Worm (Caenorhabditis elegans): ENCODE data around the gene F40G12.9.

The F40G12.9 gene

DNA sequence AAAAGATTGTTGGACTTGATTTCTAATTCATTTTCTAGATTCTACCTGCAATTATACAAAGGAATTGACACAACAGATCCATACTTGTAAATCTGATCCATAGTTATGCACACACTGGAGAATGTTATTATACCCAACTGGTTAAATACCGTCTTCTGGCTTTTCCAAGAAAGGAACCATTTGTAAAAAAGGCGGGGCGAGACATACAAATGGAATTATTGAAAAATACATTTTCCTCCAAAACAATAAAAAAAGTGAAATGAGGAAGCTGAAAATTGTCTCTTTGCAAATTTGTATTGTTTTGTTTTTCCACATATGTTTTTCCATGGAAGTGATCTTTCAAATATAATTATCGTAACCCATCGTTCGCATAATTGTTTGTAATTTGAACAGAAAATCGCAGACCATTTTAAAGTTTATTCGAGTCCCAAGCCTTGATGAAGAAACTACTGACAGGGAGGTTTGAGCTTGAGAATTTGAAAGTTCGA, at the start of gene F40G12.9, which contains the start of gene srt-74:
TSS of gene F40G12.9 (plus strand) at position 438 of the 488 bp plus-strand sequence.
TSS of gene srt-74 (minus strand) at position 101 of the 488 bp plus-strand sequence.
- TF ChIP-seq cog-1 (tag; optimal IDR thresholded peaks at IDR 0.05) = no peak
- TF ChIP-seq tab-1 (GFP tag; IDR thresholded peaks at IDR 0.05) = no peak
- no peak for TF ChIP-seq flt-1 (GFP tag; IDR thresholded peaks at IDR 0.05)
- TF ChIP-seq ztf-23 (GFP tag; IDR thresholded peaks at IDR 0.05) = no peak
- TF ChIP-seq med-1 (GFP tag; optimal IDR thresholded peaks at IDR 0.05; ENCODE audit: insufficient read depth) = no peak
- no peak for TF ChIP-seq ref-1 (GFP tag; conservative IDR thresholded peaks at IDR 0.05)
- TF ChIP-seq klf-2 (GFP tag; conservative IDR thresholded peaks at IDR 0.05) = no peak
- TF ChIP-seq T22C8.4 (GFP tag; IDR thresholded peaks at IDR 0.05) = no peak
- no peak for TF ChIP-seq ztf-29 (GFP tag; IDR thresholded peaks at IDR 0.05)

DNA sequence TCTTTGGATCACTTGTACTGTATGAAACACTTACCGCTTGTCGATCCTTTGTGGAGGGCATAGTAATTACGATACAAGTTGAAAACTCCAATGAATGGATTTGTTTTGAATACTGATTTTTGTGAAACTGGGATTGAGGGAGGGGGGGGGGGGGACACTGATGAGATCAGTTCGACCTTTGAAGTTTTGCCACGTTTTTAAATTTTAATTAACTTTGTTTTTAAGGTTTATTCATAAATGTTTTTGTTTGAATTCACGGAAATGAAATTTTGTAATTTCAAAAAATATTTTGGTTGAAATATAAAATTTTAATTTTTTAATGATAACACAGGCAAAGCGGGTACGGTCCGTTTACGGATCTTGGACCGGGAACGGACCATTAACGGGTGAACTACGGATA, 46.5 kb upstream of the F40G12.9 start, which contains the start of gene ent-3:
TSS of gene ent-3 (minus strand) at position 101 of the 400 bp plus-strand sequence.
- TF ChIP-seq klf-2 (GFP tag; conservative IDR thresholded peaks at IDR 0.05) (no peak), med-1 (GFP tag; optimal IDR thresholded peaks at IDR 0.05; ENCODE audit: insufficient read depth) (no peak), T22C8.4 (GFP tag; IDR thresholded peaks at IDR 0.05) (no peak)

DNA sequence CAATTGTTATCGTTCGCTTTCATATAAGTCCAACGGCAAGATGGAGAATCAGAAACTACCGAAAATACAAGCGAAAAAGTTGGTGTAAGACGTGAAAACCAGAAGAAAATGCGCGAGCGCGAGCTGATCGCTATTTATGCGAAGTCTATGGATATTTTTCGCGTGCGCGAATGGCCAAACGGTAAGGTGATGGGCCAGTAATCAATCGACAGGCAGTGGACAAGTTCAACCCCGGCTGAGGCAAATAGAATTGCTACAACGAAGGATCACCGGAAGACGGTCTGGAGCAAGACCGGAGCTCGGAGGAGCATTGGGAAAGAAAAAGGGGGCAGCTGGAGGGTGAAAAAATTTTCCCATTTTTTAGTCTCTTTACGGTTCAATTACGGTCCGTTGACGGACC, 45.0 kb upstream of the F40G12.9 start:
- peak; percentile 65; the same call in 1 of the 2 replicates for TF ChIP-seq tab-1 (GFP tag; IDR thresholded peaks at IDR 0.05)
- peak; percentile 28; the same call in 1 of the 2 replicates for TF ChIP-seq T22C8.4 (GFP tag; IDR thresholded peaks at IDR 0.05)
- TF ChIP-seq ztf-23 (GFP tag; IDR thresholded peaks at IDR 0.05) = peak; percentile 42; the same call in 1 of the 2 replicates
- peak; percentile 70 for TF ChIP-seq flt-1 (GFP tag; IDR thresholded peaks at IDR 0.05)

DNA sequence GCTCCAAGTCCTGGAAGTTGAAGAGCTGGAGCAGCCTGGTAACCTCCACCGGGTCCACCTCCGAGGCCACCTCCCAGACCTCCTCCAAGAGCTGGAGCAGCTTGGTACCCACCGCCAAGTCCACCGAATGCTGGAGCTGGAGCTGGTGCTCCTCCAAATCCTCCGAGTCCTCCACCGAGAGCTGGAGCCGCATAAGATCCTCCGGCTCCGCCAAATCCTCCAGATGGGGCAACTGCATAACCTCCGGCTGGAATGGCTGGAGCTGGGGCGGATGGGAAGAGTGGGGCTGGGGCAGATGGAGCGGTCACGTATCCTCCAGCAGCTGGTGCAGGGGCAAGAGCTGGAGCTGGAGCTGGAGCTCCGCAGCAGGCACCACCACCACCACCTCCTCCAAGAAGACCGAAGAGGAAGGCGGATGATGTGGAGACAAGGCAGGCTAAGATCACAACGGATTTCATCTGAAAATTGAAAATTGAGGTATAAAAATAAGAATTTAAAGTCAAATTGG, 41.7 kb upstream of the F40G12.9 start, which contains the start of gene K02E11.10:
TSS of gene K02E11.10 (minus strand) at position 458 of the 508 bp plus-strand sequence.
- TF ChIP-seq tab-1 (GFP tag; IDR thresholded peaks at IDR 0.05) (no peak), ref-1 (GFP tag; conservative IDR thresholded peaks at IDR 0.05) (no peak), T22C8.4 (GFP tag; IDR thresholded peaks at IDR 0.05) (no peak), klf-2 (GFP tag; conservative IDR thresholded peaks at IDR 0.05) (no peak), flt-1 (GFP tag; IDR thresholded peaks at IDR 0.05) (no peak), cog-1 (tag; optimal IDR thresholded peaks at IDR 0.05) (no peak), ztf-23 (GFP tag; IDR thresholded peaks at IDR 0.05) (no peak), med-1 (GFP tag; optimal IDR thresholded peaks at IDR 0.05; ENCODE audit: insufficient read depth) (no peak), ztf-29 (GFP tag; IDR thresholded peaks at IDR 0.05) (no peak)

DNA sequence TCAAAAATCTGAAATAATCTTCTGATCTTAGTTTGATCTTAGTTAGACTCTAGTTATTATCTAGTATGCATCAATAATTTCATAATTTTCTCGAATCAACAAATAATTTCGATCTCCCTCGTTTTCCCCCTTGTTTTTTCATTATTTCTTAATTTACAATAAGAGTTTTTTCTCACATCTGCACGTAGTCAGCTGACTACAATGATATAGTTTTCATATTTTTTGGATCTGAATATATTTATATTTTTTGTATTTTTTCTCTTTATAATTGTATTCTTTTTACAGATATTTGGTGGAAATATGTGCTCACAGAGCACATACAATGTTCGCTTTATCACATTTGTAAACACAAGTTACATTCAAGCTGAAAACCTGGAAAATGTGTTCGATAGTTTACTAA, 38.6 kb upstream of the F40G12.9 start, which contains the start of gene sre-7:
TSS of gene sre-7 (plus strand) at position 301 of the 400 bp plus-strand sequence.
- TF ChIP-seq T22C8.4 (GFP tag; IDR thresholded peaks at IDR 0.05) (no peak), cog-1 (tag; optimal IDR thresholded peaks at IDR 0.05) (no peak), tab-1 (GFP tag; IDR thresholded peaks at IDR 0.05) (no peak), ref-1 (GFP tag; conservative IDR thresholded peaks at IDR 0.05) (no peak), ztf-23 (GFP tag; IDR thresholded peaks at IDR 0.05) (no peak), med-1 (GFP tag; optimal IDR thresholded peaks at IDR 0.05; ENCODE audit: insufficient read depth) (no peak), flt-1 (GFP tag; IDR thresholded peaks at IDR 0.05) (no peak), ztf-29 (GFP tag; IDR thresholded peaks at IDR 0.05) (no peak), klf-2 (GFP tag; conservative IDR thresholded peaks at IDR 0.05) (no peak)

DNA sequence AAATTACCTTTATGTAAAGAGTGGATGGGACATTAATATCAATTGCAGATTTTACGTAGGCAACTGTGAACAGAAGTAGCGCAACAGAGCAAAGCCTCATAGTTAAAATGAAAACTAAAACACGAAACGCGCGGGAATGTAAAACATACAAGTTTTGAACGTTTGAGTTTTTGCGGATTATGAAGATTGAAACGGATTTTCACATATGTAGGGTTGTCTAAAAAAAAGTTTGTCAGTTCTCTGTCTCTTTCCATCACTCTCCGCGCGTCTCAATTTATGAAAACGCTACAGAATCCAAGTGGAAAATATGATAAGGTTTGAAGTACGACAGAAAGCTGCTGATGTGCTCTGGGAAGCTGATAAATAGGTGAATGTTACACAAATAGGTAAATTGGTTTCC, 35.7 kb upstream of the F40G12.9 start, which contains the start of gene K02E11.3:
TSS of gene K02E11.3 (minus strand) at position 101 of the 400 bp plus-strand sequence.
- TF ChIP-seq klf-2 (GFP tag; conservative IDR thresholded peaks at IDR 0.05) = no peak
- TF ChIP-seq ref-1 (GFP tag; conservative IDR thresholded peaks at IDR 0.05) = no peak
- TF ChIP-seq cog-1 (tag; optimal IDR thresholded peaks at IDR 0.05) = no peak
- TF ChIP-seq tab-1 (GFP tag; IDR thresholded peaks at IDR 0.05) = no peak
- TF ChIP-seq flt-1 (GFP tag; IDR thresholded peaks at IDR 0.05) = no peak
- TF ChIP-seq T22C8.4 (GFP tag; IDR thresholded peaks at IDR 0.05) = no peak
- no peak for TF ChIP-seq ztf-29 (GFP tag; IDR thresholded peaks at IDR 0.05)
- TF ChIP-seq med-1 (GFP tag; optimal IDR thresholded peaks at IDR 0.05; ENCODE audit: insufficient read depth) = no peak
- TF ChIP-seq ztf-23 (GFP tag; IDR thresholded peaks at IDR 0.05) = no peak

DNA sequence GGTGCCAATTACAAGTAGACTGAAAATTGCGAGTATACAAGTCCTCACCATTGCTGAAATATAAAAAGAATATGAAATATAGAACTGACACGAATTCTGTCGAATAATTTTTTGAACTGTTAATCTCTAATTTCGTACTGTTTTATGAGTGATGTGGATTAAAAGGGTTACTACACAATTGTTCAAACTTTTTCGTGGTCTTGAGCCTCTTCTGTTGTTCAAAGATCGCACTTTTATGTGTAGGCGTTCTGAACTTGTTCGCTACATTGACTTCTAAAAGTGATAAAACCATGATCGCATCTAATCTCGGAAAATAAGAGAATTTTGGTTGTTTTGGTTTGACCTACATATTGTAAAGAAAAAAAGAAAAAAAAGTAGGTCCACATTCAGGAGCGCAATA, 34.4 kb upstream of the F40G12.9 start, which contains the start of gene K02E11.4:
TSS of gene K02E11.4 (minus strand) at position 101 of the 400 bp plus-strand sequence.
- TF ChIP-seq med-1 (GFP tag; optimal IDR thresholded peaks at IDR 0.05; ENCODE audit: insufficient read depth) (no peak), klf-2 (GFP tag; conservative IDR thresholded peaks at IDR 0.05) (no peak), flt-1 (GFP tag; IDR thresholded peaks at IDR 0.05) (no peak), ztf-23 (GFP tag; IDR thresholded peaks at IDR 0.05) (no peak), ref-1 (GFP tag; conservative IDR thresholded peaks at IDR 0.05) (no peak), cog-1 (tag; optimal IDR thresholded peaks at IDR 0.05) (no peak), T22C8.4 (GFP tag; IDR thresholded peaks at IDR 0.05) (no peak)

DNA sequence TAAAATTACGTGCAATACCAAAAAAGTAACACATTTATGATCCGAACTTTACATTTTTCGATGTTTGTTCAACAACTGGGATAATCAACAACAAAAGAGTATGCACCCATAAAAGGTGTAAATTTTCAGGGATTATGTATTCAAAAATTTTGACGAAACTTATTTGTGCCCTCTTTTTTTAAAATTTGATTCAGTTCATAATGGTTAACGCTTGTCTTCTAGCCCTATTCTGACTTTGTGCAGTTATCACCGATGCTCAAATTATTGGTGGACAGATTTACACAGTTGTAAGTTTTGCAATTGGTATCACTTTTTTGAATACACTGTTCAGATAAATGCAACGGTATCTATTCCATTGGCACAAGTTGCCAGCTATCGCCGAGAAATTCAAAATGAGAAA, 33.8 kb upstream of the F40G12.9 start, which contains the start of gene K02E11.6:
TSS of gene K02E11.6 (plus strand) at position 149 of the 400 bp plus-strand sequence.
- no peak for TF ChIP-seq klf-2 (GFP tag; conservative IDR thresholded peaks at IDR 0.05)
- no peak for TF ChIP-seq flt-1 (GFP tag; IDR thresholded peaks at IDR 0.05)
- TF ChIP-seq ref-1 (GFP tag; conservative IDR thresholded peaks at IDR 0.05) = no peak
- no peak for TF ChIP-seq T22C8.4 (GFP tag; IDR thresholded peaks at IDR 0.05)
- TF ChIP-seq ztf-29 (GFP tag; IDR thresholded peaks at IDR 0.05) = no peak
- TF ChIP-seq tab-1 (GFP tag; IDR thresholded peaks at IDR 0.05) = no peak
- TF ChIP-seq ztf-23 (GFP tag; IDR thresholded peaks at IDR 0.05) = no peak
- no peak for TF ChIP-seq cog-1 (tag; optimal IDR thresholded peaks at IDR 0.05)
- TF ChIP-seq med-1 (GFP tag; optimal IDR thresholded peaks at IDR 0.05; ENCODE audit: insufficient read depth) = no peak

DNA sequence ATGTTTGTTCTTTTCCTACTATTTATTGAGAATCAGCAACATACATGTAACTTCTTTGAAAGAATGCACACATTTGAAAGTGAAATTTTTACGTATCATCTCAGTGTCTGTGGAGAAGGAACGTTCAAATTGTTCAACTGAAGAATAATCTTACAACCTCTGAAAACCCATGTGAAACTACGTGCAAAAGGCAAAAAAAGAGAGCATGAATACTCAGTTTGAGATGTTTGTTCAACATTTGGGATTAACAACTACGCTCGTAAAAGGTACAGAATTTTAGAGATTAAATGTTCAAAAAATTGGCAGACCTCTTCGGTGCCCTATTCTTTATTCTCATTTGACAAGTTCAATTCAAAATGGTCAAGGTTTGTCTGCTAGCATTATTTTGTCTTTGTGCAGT, 30.4 kb upstream of the F40G12.9 start, which contains the start of gene K02E11.5:
TSS of gene K02E11.5 (plus strand) at position 301 of the 400 bp plus-strand sequence.
- no peak for TF ChIP-seq ref-1 (GFP tag; conservative IDR thresholded peaks at IDR 0.05)
- no peak for TF ChIP-seq tab-1 (GFP tag; IDR thresholded peaks at IDR 0.05)
- TF ChIP-seq med-1 (GFP tag; optimal IDR thresholded peaks at IDR 0.05; ENCODE audit: insufficient read depth) = no peak
- no peak for TF ChIP-seq klf-2 (GFP tag; conservative IDR thresholded peaks at IDR 0.05)
- TF ChIP-seq T22C8.4 (GFP tag; IDR thresholded peaks at IDR 0.05) = no peak
- no peak for TF ChIP-seq ztf-23 (GFP tag; IDR thresholded peaks at IDR 0.05)
- no peak for TF ChIP-seq ztf-29 (GFP tag; IDR thresholded peaks at IDR 0.05)
- TF ChIP-seq cog-1 (tag; optimal IDR thresholded peaks at IDR 0.05) = no peak
- no peak for TF ChIP-seq flt-1 (GFP tag; IDR thresholded peaks at IDR 0.05)
